Worm (Caenorhabditis elegans): Measurements from ENCODE around the gene srlf-11.
A peak's percentile ranks its signal among the peaks of the same experiment; 100 is the strongest.

The srlf-11 gene

DNA sequence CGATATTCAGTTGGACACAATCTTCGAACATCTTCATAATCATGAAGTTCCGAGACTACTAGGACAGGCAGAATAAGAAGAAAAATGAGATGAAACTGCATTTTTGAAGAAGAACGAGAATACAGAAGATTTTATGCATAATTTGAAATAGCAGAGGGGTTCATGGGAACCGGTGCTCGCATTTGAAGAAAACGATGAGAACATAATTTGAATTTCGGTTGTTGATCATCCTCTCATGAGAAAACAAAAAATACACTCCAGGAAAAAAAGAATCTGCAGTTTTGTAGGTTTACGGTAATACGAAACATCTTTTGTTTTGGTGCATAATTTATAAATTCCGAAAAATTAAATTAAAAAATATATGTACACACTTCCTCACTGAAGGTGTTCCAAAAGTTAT is at the start of gene srlf-11:
srlf-11 (minus strand) TSS at position 101 of the 400 bp plus-strand sequence.
- no peak for TF ChIP-seq ceh-28 (tag; optimal IDR thresholded peaks at IDR 0.05)
- TF ChIP-seq elt-3 (tag; optimal IDR thresholded peaks at IDR 0.05): no peak
- no peak for TF ChIP-seq nhr-43 (tag; optimal IDR thresholded peaks at IDR 0.05; ENCODE audit: poor library complexity, severe bottlenecking)
- TF ChIP-seq ceh-82 (tag; optimal IDR thresholded peaks at IDR 0.05): no peak
- no peak for TF ChIP-seq nhr-77 (tag; optimal IDR thresholded peaks at IDR 0.05)
- no peak for TF ChIP-seq elt-2 (tag; optimal IDR thresholded peaks at IDR 0.05)
- no peak for TF ChIP-seq nhr-237 (tag; optimal IDR thresholded peaks at IDR 0.05)
- no peak for TF ChIP-seq pha-4 (tag; optimal IDR thresholded peaks at IDR 0.05)
- TF ChIP-seq egl-27 (tag; optimal IDR thresholded peaks at IDR 0.05): no peak

DNA sequence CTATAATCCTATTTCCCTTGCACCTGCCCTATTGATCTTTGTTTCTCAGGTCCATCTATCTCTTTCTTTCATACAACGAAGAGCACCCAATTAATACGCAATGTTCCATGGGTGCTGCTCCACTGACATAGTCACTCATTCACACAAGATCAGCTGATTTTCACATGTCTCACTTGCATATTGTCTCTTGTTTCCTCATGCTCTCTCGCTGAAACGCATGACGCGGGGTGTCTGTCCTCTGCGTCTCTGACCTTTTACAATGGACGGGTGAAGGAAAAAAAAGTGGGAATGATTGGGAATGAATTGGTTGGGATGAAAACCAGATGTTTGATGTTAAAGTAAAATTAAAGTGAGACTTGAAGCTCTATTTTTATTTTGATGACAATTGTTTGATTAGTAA is 49.5 kb upstream of the srlf-11 start:
- TF ChIP-seq ceh-16 (tag; optimal IDR thresholded peaks at IDR 0.05) (no peak), elt-2 (tag; optimal IDR thresholded peaks at IDR 0.05) (peak; percentile 59), nhr-67 (tag; optimal IDR thresholded peaks at IDR 0.05) (no peak), nhr-43 (tag; optimal IDR thresholded peaks at IDR 0.05; ENCODE audit: poor library complexity, severe bottlenecking) (peak; percentile 40), ztf-11 (tag; optimal IDR thresholded peaks at IDR 0.05) (no peak), lin-15B (tag; optimal IDR thresholded peaks at IDR 0.05) (peak; percentile 26), fkh-2 (tag; optimal IDR thresholded peaks at IDR 0.05) (no peak), pha-4 (tag; optimal IDR thresholded peaks at IDR 0.05) (peak; percentile 63), sea-2 (GFP tag; optimal IDR thresholded peaks at IDR 0.05) (no peak), snpc-4 (tag; optimal IDR thresholded peaks at IDR 0.05) (peak; percentile 26), nhr-11 (tag; optimal IDR thresholded peaks at IDR 0.05) (no peak), nfya-1 (tag; optimal IDR thresholded peaks at IDR 0.05; ENCODE audit: insufficient read depth) (peak; percentile 90), nhr-77 (tag; optimal IDR thresholded peaks at IDR 0.05) (no peak), hmg-11 (tag; optimal IDR thresholded peaks at IDR 0.05) (no peak), mdl-1 (tag; optimal IDR thresholded peaks at IDR 0.05) (peak; percentile 60), egl-27 (tag; optimal IDR thresholded peaks at IDR 0.05) (peak; percentile 53), nhr-25 (tag; optimal IDR thresholded peaks at IDR 0.05) (peak; percentile 40), nhr-237 (tag; optimal IDR thresholded peaks at IDR 0.05) (no peak), ztf-4 (tag; optimal IDR thresholded peaks at IDR 0.05) (peak; percentile 65), elt-3 (tag; optimal IDR thresholded peaks at IDR 0.05) (peak in 1 of 3 experiments; percentile 17), lsy-12 (tag; optimal IDR thresholded peaks at IDR 0.05) (peak; percentile 90), R02D3.7 (tag; optimal IDR thresholded peaks at IDR 0.05) (no peak), jun-1 (tag; optimal IDR thresholded peaks at IDR 0.05) (peak; percentile 75), fkh-10 (GFP tag; optimal IDR thresholded peaks at IDR 0.05) (no peak), eor-1 (tag; optimal IDR thresholded peaks at IDR 0.05) (peak in 1 of 2 experiments; percentile 32), nhr-12 (tag; optimal IDR thresholded peaks at IDR 0.05) (no peak), ceh-9 (tag; optimal IDR thresholded peaks at IDR 0.05) (no peak), lin-39 (tag; optimal IDR thresholded peaks at IDR 0.05) (peak; percentile 43), daf-12 (tag; optimal IDR thresholded peaks at IDR 0.05) (no peak), egl-5 (tag; optimal IDR thresholded peaks at IDR 0.05) (peak; percentile 95), aly-2 (tag; optimal IDR thresholded peaks at IDR 0.05) (no peak), mml-1 (tag; optimal IDR thresholded peaks at IDR 0.05) (peak; percentile 81), tbx-2 (tag; optimal IDR thresholded peaks at IDR 0.05) (peak; percentile 56), ceh-28 (tag; optimal IDR thresholded peaks at IDR 0.05) (peak; percentile 65), fos-1 (tag; optimal IDR thresholded peaks at IDR 0.05) (no peak), unc-39 (tag; optimal IDR thresholded peaks at IDR 0.05) (no peak), zag-1 (tag; optimal IDR thresholded peaks at IDR 0.05) (no peak), pqm-1 (tag; optimal IDR thresholded peaks at IDR 0.05) (peak; percentile 64), ceh-82 (tag; optimal IDR thresholded peaks at IDR 0.05) (no peak), unc-62 (GFP tag; optimal IDR thresholded peaks at IDR 0.05) (peak; percentile 57), elt-1 (tag; optimal IDR thresholded peaks at IDR 0.05) (peak; percentile 32), nhr-23 (tag; optimal IDR thresholded peaks at IDR 0.05) (peak; percentile 80), nhr-76 (tag; optimal IDR thresholded peaks at IDR 0.05) (no peak), ZK546.5 (tag; optimal IDR thresholded peaks at IDR 0.05) (no peak), skn-1 (tag; optimal IDR thresholded peaks at IDR 0.05) (no peak), ama-1 (optimal IDR thresholded peaks at IDR 0.05) (peak; percentile 80), nhr-28 (tag; optimal IDR thresholded peaks at IDR 0.05) (no peak)
